Fruit fly (Drosophila melanogaster) whole organism, embryonic: ENCODE measurements around the gene sro.

Experiments used
- B-H1 ChIP-seq: fragments of 200-800 bp; sonication (Bioruptor generic); IDR thresholded peaks from 3 replicates; pipeline ENCODE4 v1.3.6; 2022; ENCODE audit warnings: missing biosample characterization, missing genetic modification characterization
- Bdp1 ChIP-seq: fragments of 200-800 bp; sonication (Bioruptor generic); optimal IDR thresholded peaks from 3 replicates; lab custom pipeline; 2016; ENCODE audit warnings: missing biosample characterization, missing genetic modification characterization
- CG10979 ChIP-seq: fragments of 200-800 bp; sonication (Bioruptor generic); optimal IDR thresholded peaks from 2 replicates; lab custom pipeline; 2018; ENCODE audit warnings: missing biosample characterization, mild to moderate bottlenecking, missing genetic modification characterization, moderate library complexity
- CG11247 ChIP-seq: fragments of 200-800 bp; sonication (Bioruptor generic); IDR thresholded peaks from 2 replicates; pipeline ENCODE4 v1.3.6; 2022; ENCODE audit warnings: missing biosample characterization, missing genetic modification characterization
- CG11398 ChIP-seq: fragments of 200-800 bp; sonication (Bioruptor generic); optimal IDR thresholded peaks from 2 replicates; lab custom pipeline; 2016; ENCODE audit warnings: missing biosample characterization, missing genetic modification characterization
- CG15011 ChIP-seq: fragments of 200-800 bp; sonication (Bioruptor generic); optimal IDR thresholded peaks from 3 replicates; lab custom pipeline; 2018; ENCODE audit warnings: missing biosample characterization, mild to moderate bottlenecking, missing genetic modification characterization
- CG15696 ChIP-seq: fragments of 200-800 bp; sonication (Bioruptor generic); optimal IDR thresholded peaks from 2 replicates; lab custom pipeline; 2019; ENCODE audit warnings: missing biosample characterization, mild to moderate bottlenecking, missing genetic modification characterization, moderate library complexity
- CG16813 ChIP-seq: fragments of 200-800 bp; sonication (Bioruptor generic); IDR thresholded peaks from 3 replicates; pipeline ENCODE4 v1.3.6; 2022; ENCODE audit warnings: missing biosample characterization, missing genetic modification characterization; ENCODE audit not compliant: partially characterized antibody
- CG17802 ChIP-seq: fragments of 200-800 bp; sonication (Bioruptor generic); optimal IDR thresholded peaks from 2 replicates; lab custom pipeline; 2018; ENCODE audit warnings: missing biosample characterization, mild to moderate bottlenecking, missing genetic modification characterization, moderate library complexity
- CG18262 ChIP-seq: fragments of 200-800 bp; optimal IDR thresholded peaks from 3 replicates; lab custom pipeline; 2019; ENCODE audit warnings: missing biosample characterization, mild to moderate bottlenecking, missing genetic modification characterization, moderate library complexity
- CG18764 ChIP-seq: fragments of 200-800 bp; sonication (Bioruptor generic); optimal IDR thresholded peaks from 3 replicates; lab custom pipeline; 2016; ENCODE audit warnings: missing biosample characterization, missing genetic modification characterization
- CG2712 ChIP-seq: fragments of 200-800 bp; optimal IDR thresholded peaks from 3 replicates; lab custom pipeline; 2019; ENCODE audit warnings: missing biosample characterization, mild to moderate bottlenecking, missing genetic modification characterization, moderate library complexity
- CG30431 ChIP-seq: fragments of 200-800 bp; sonication (Bioruptor generic); optimal IDR thresholded peaks from 2 replicates; lab custom pipeline; 2017; ENCODE audit warnings: missing biosample characterization, missing genetic modification characterization
- CG32767 ChIP-seq: fragments of 200-800 bp; sonication (Bioruptor generic); IDR thresholded peaks from 2 replicates; pipeline ENCODE4 v1.3.6; 2022; ENCODE audit warnings: missing biosample characterization, missing genetic modification characterization
- CG4820 ChIP-seq: fragments of 200-800 bp; sonication (Bioruptor generic); optimal IDR thresholded peaks from 3 replicates; lab custom pipeline; 2016; ENCODE audit warnings: missing biosample characterization, missing genetic modification characterization
- CG5180 ChIP-seq: fragments of 200-800 bp; sonication (Bioruptor generic); optimal IDR thresholded peaks from 3 replicates; lab custom pipeline; 2017; ENCODE audit warnings: missing biosample characterization, missing genetic modification characterization, mild to moderate bottlenecking, moderate library complexity, missing genetic modification reagents
- CG6689 ChIP-seq: fragments of 200-800 bp; sonication (Bioruptor generic); IDR thresholded peaks from 2 replicates; pipeline ENCODE4 v1.3.6; 2022; ENCODE audit warnings: missing biosample characterization, missing genetic modification characterization
- CG7556 ChIP-seq: fragments of 200-800 bp; sonication (Bioruptor generic); optimal IDR thresholded peaks from 2 replicates; lab custom pipeline; 2017; ENCODE audit warnings: missing biosample characterization, mild to moderate bottlenecking, missing genetic modification characterization
- CG8281 ChIP-seq: fragments of 200-800 bp; sonication (Bioruptor generic); optimal IDR thresholded peaks from 2 replicates; lab custom pipeline; 2018; ENCODE audit warnings: missing biosample characterization, mild to moderate bottlenecking, missing genetic modification characterization, moderate library complexity
- CG9609 ChIP-seq: fragments of 200-800 bp; sonication (Bioruptor generic); optimal IDR thresholded peaks from 3 replicates; lab custom pipeline; 2016; ENCODE audit warnings: missing biosample characterization, missing genetic modification characterization
- Dad ChIP-seq: fragments of 200-800 bp; sonication (Bioruptor generic); optimal IDR thresholded peaks from 3 replicates; lab custom pipeline; 2016; ENCODE audit warnings: missing biosample characterization, missing genetic modification characterization
- Deaf1 ChIP-seq: fragments of 200-800 bp; optimal IDR thresholded peaks from 3 replicates; lab custom pipeline; 2019; ENCODE audit warnings: missing biosample characterization, mild to moderate bottlenecking, missing genetic modification characterization, moderate library complexity
- Fer2 ChIP-seq: fragments of 200-800 bp; sonication (Bioruptor generic); optimal IDR thresholded peaks from 2 replicates; lab custom pipeline; 2018; ENCODE audit warnings: missing biosample characterization, mild to moderate bottlenecking, missing genetic modification characterization, moderate library complexity
- GATAe ChIP-seq: fragments of 200-800 bp; sonication (Bioruptor generic); conservative IDR thresholded peaks from 2 replicates; pipeline ENCODE4 v1.3.6; 2022; ENCODE audit warnings: missing biosample characterization, missing genetic modification characterization
- Nf-YB ChIP-seq: fragments of 200-800 bp; sonication (Bioruptor generic); optimal IDR thresholded peaks from 3 replicates; lab custom pipeline; 2019; ENCODE audit warnings: missing biosample characterization, mild to moderate bottlenecking, missing genetic modification characterization, moderate library complexity
- Rfx ChIP-seq: fragments of 200-800 bp; sonication (Bioruptor generic); IDR thresholded peaks from 2 replicates; pipeline ENCODE4 v1.3.6; 2022; ENCODE audit warnings: missing biosample characterization, missing genetic modification characterization
- Six4 ChIP-seq: fragments of 200-800 bp; sonication (Bioruptor generic); optimal IDR thresholded peaks from 2 replicates; lab custom pipeline; 2016; ENCODE audit warnings: missing biosample characterization, missing genetic modification characterization
- Sox100B ChIP-seq: fragments of 200-800 bp; sonication (Bioruptor generic); optimal IDR thresholded peaks from 3 replicates; lab custom pipeline; 2018; ENCODE audit warnings: missing biosample characterization, mild to moderate bottlenecking, missing genetic modification characterization
- Spps ChIP-seq: fragments of 200-800 bp; sonication (Bioruptor generic); optimal IDR thresholded peaks from 2 replicates; lab custom pipeline; 2018; ENCODE audit warnings: missing biosample characterization, mild to moderate bottlenecking, missing genetic modification characterization
- YL-1 ChIP-seq: fragments of 200-800 bp; sonication (Bioruptor generic); optimal IDR thresholded peaks from 3 replicates; lab custom pipeline; 2017; ENCODE audit warnings: missing biosample characterization, mild to moderate bottlenecking, missing genetic modification characterization
- abd-A ChIP-seq: fragments of 200-800 bp; sonication (Bioruptor generic); optimal IDR thresholded peaks from 3 replicates; lab custom pipeline; 2019; ENCODE audit warnings: missing biosample characterization, mild to moderate bottlenecking, missing genetic modification characterization, moderate library complexity
- az2 ChIP-seq: fragments of 200-800 bp; sonication (Bioruptor generic); optimal IDR thresholded peaks from 3 replicates; lab custom pipeline; 2016; ENCODE audit warnings: missing biosample characterization, missing genetic modification characterization
- bbx ChIP-seq: fragments of 200-800 bp; sonication (Bioruptor generic); IDR thresholded peaks from 2 replicates; pipeline ENCODE4 v1.3.6; 2022; ENCODE audit warnings: missing biosample characterization, missing genetic modification characterization; ENCODE audit not compliant: partially characterized antibody
- cg ChIP-seq: fragments of 200-800 bp; sonication (Bioruptor generic); optimal IDR thresholded peaks from 3 replicates; lab custom pipeline; 2019; ENCODE audit warnings: missing biosample characterization, mild to moderate bottlenecking, missing genetic modification characterization, moderate library complexity
- en ChIP-seq: fragments of 200-800 bp; sonication (Bioruptor generic); optimal IDR thresholded peaks from 2 replicates; lab custom pipeline; 2016; ENCODE audit warnings: missing biosample characterization, missing genetic modification characterization
- eve ChIP-seq, 2 experiments: fragments of >200 bp; optimal IDR thresholded peaks; 2 replicates each; lab custom pipeline; 2017; ENCODE audit warnings: missing biosample characterization in 2 of 2, missing genetic modification characterization in 2 of 2
- fd64A ChIP-seq: fragments of 200-800 bp; sonication (Bioruptor generic); optimal IDR thresholded peaks from 3 replicates; lab custom pipeline; 2018; ENCODE audit warnings: missing biosample characterization, mild to moderate bottlenecking, missing genetic modification characterization
- gro ChIP-seq: fragments of 200-800 bp; sonication (Bioruptor generic); optimal IDR thresholded peaks from 2 replicates; lab custom pipeline; 2016; ENCODE audit warnings: missing biosample characterization, missing genetic modification characterization
- gsb ChIP-seq: fragments of 200-800 bp; sonication (Bioruptor generic); IDR thresholded peaks from 2 replicates; pipeline ENCODE4 v1.3.6; 2022; ENCODE audit warnings: missing biosample characterization, missing genetic modification characterization
- ham ChIP-seq: fragments of 200-800 bp; sonication (Bioruptor generic); IDR thresholded peaks from 2 replicates; pipeline ENCODE4 v1.3.6; 2022; ENCODE audit warnings: missing biosample characterization, missing genetic modification characterization
- hth ChIP-seq: fragments of >200 bp; optimal IDR thresholded peaks from 2 replicates; lab custom pipeline; 2017; ENCODE audit warnings: inconsistent platforms
- lov ChIP-seq, 2 experiments: fragments of 200-800 bp in 1 of 2; fragments of >200 bp in 1 of 2; sonication (Bioruptor generic) in 1 of 2; IDR thresholded peaks in 1 of 2; optimal IDR thresholded peaks in 1 of 2; 2 replicates in 1 of 2; 3 replicates in 1 of 2; pipeline versions ENCODE4 v1.3.6 to Lab custom; 2017 to 2022; ENCODE audit warnings: missing biosample characterization in 1 of 2, missing genetic modification characterization in 1 of 2
- nerfin-1 ChIP-seq: fragments of 200-800 bp; sonication (Bioruptor generic); optimal IDR thresholded peaks from 3 replicates; lab custom pipeline; 2019; ENCODE audit warnings: missing biosample characterization, mild to moderate bottlenecking, missing genetic modification characterization, moderate library complexity
- odd ChIP-seq: fragments of 200-800 bp; sonication (Bioruptor generic); optimal IDR thresholded peaks from 2 replicates; lab custom pipeline; 2017; ENCODE audit warnings: missing biosample characterization, mild to moderate bottlenecking, missing genetic modification characterization
- otp ChIP-seq: fragments of 200-800 bp; sonication (Bioruptor generic); IDR thresholded peaks from 3 replicates; pipeline ENCODE4, ENCODE4 v1.3.6; 2022; ENCODE audit warnings: missing biosample characterization, missing genetic modification characterization
- pros ChIP-seq: fragments of 200-800 bp; sonication (Bioruptor generic); optimal IDR thresholded peaks from 3 replicates; lab custom pipeline; 2019; ENCODE audit warnings: missing biosample characterization, mild to moderate bottlenecking, missing genetic modification characterization, moderate library complexity
- schlank ChIP-seq: fragments of 200-800 bp; sonication (Bioruptor generic); optimal IDR thresholded peaks from 2 replicates; lab custom pipeline; 2018; ENCODE audit warnings: missing biosample characterization, mild to moderate bottlenecking, missing genetic modification characterization
- sr ChIP-seq: fragments of 200-800 bp; sonication (Bioruptor generic); IDR thresholded peaks from 3 replicates; pipeline ENCODE4 v1.3.6; 2022; ENCODE audit warnings: missing biosample characterization, missing genetic modification characterization
- stc ChIP-seq: fragments of 200-800 bp; sonication (Bioruptor generic); IDR thresholded peaks from 2 replicates; pipeline ENCODE4 v1.3.6; 2022; ENCODE audit warnings: missing biosample characterization, missing genetic modification characterization
- wor ChIP-seq: fragments of 200-800 bp; sonication (Bioruptor generic); IDR thresholded peaks from 2 replicates; pipeline ENCODE4 v1.3.6; 2022; ENCODE audit warnings: missing biosample characterization, missing genetic modification characterization
- zen2 ChIP-seq: fragments of 200-800 bp; sonication (Bioruptor generic); IDR thresholded peaks from 3 replicates; pipeline ENCODE4 v1.3.6; 2022; ENCODE audit warnings: missing biosample characterization, missing genetic modification characterization; ENCODE audit not compliant: partially characterized antibody

The sro gene

DNA sequence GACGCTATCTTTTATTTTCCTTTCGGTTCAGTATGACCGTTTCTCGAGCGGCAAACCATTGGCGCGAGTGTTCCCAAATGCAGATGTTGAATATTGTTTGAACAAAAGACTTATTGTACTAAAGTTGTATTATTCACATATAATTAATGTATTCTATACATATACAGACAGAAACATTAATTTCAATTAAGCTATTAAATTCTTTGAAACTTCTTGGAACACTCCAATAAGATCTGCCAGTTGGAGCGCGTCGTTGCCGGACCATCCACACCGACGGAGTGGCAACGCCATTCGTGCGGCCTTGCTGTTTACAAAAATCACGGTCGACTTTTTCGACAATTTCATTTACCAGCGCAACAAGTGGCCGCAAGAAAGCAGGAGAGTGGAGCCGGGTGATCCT is 49.3 kb upstream of the sro start, which contains the start of the genes Wdr24 and IntS11 (continued):
- TF ChIP-seq en (GFP tag; lab: Kevin White, UChicago) = no peak
- peak; percentile 71 for TF ChIP-seq CG7556
- no peak for TF ChIP-seq Spps
- TF ChIP-seq CG5180 (GFP tag; lab: Kevin White, UChicago) = no peak
- TF ChIP-seq zen2 (GFP tag; lab: Robert Waterston, UW) = no peak
- peak; percentile 79 for TF ChIP-seq YL-1
- TF ChIP-seq wor (GFP tag; lab: Robert Waterston, UW) = peak; percentile 69
- peak; percentile 10 for TF ChIP-seq CG17802
- peak; percentile 57 for TF ChIP-seq gro (GFP tag; lab: Kevin White, UChicago)
- peak; percentile 31; the same call in 1 of the 3 replicates for TF ChIP-seq sr (GFP tag; lab: Robert Waterston, UW)
- TF ChIP-seq Rfx (GFP tag; lab: Robert Waterston, UW) = peak; percentile 97
- peak; percentile 69 for TF ChIP-seq CG9609
- TF ChIP-seq hth (lab: Kevin White, UChicago) = no peak
- TF ChIP-seq CG15696 (tag; lab: Kevin White, UChicago) = peak; percentile 60
- TF ChIP-seq az2 (GFP tag; lab: Kevin White, UChicago) = peak; percentile 58
- peak; percentile 49 for TF ChIP-seq Dad (GFP tag; lab: Kevin White, UChicago)
- TF ChIP-seq lov (optimal IDR thresholded peaks at IDR 0.05; lab: Kevin White, UChicago) = no peak
- no peak for TF ChIP-seq lov (GFP tag; IDR thresholded peaks at IDR 0.05; lab: Robert Waterston, UW)
- TF ChIP-seq CG10979 = peak; percentile 54
- TF ChIP-seq fd64A (GFP tag; lab: Kevin White, UChicago) = no peak
- TF ChIP-seq CG8281 = no peak
- TF ChIP-seq Sox100B (GFP tag; lab: Kevin White, UChicago) = no peak
- TF ChIP-seq CG11247 (GFP tag; lab: Robert Waterston, UW) = peak; percentile 92
- TF ChIP-seq CG16813 (GFP tag; lab: Robert Waterston, UW) = 0 out of 3 replicates have a peak, but pooled peaks have one; percentile 26
- TF ChIP-seq Six4 (GFP tag; lab: Kevin White, UChicago) = no peak
- TF ChIP-seq gsb (GFP tag; lab: Robert Waterston, UW) = peak; percentile 86
- TF ChIP-seq Deaf1 (tag; lab: Kevin White, UChicago) = peak; percentile 61
- peak; percentile 88 for TF ChIP-seq CG6689 (GFP tag; lab: Robert Waterston, UW)
- TF ChIP-seq CG18764 (GFP tag; lab: Kevin White, UChicago) = peak; percentile 53
- TF ChIP-seq Nf-YB (GFP tag; lab: Kevin White, UChicago) = peak; percentile 44
- peak; percentile 75 for TF ChIP-seq CG32767 (GFP tag; lab: Robert Waterston, UW)
- TF ChIP-seq schlank (tag; lab: Kevin White, UChicago) = peak; percentile 63
- peak; percentile 65; the same call in 1 of the 3 replicates for TF ChIP-seq otp
- no peak for TF ChIP-seq CG11398
- peak; percentile 94 for TF ChIP-seq GATAe (GFP tag; lab: Robert Waterston, UW)
- peak; percentile 49 for TF ChIP-seq CG30431
- TF ChIP-seq Bdp1 = peak; percentile 44
- no peak for TF ChIP-seq CG15011
- TF ChIP-seq CG18262 (tag; lab: Kevin White, UChicago) = peak; percentile 67
- peak; percentile 41 for TF ChIP-seq nerfin-1 (tag; lab: Kevin White, UChicago)
- TF ChIP-seq, all 482 proteins: peak for 344

DNA sequence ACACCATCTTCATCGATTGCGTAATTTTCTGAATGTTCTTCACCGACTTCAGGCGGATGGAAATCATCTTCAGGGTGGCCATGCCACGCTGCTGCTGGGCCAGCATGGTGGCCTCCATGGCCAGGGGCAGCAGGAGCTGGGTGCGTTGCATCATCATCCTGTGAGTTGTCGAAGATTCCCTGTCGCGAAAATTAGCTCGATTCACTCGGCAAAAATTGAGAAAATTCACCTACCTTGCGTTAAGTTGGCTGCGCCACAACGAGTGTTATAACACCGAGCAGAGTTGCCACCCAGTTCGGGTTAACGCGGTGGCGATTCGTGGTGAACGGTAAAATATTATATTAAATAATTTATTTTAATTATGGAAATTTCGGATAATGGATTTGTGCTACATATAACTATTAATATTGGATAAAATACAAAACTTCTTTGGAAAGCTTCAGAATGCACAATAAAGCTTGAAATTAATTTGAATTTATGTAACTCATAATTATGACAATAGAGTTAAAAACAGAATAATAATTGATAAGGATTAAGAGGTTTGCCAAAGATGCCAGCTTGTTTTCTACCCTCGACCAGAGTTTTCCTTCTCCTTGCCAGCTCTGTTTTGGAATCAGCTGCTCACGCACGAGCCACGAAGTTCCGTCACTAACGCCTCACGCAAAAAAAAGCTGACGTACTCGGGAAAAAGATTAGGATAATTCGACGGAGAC is 45.6 kb upstream of the sro start, which contains the start of the genes ATPsyngamma and yata:
Gene ATPsyngamma (minus strand): TSS at position 573 of the 713 bp plus-strand sequence.
Gene yata (plus strand): TSS at position 629 of the 713 bp plus-strand sequence.
- TF ChIP-seq bbx (GFP tag; lab: Robert Waterston, UW) (peak; percentile 81), odd (GFP tag; lab: Kevin White, UChicago) (no peak), pros (no peak), Fer2 (tag; lab: Kevin White, UChicago) (no peak), stc (GFP tag; lab: Robert Waterston, UW) (no peak), wor (GFP tag; lab: Robert Waterston, UW) (no peak), eve (GFP tag; optimal IDR thresholded peaks at IDR 0.05; lab: Kevin White, UChicago) (no peak), ham (GFP tag; lab: Robert Waterston, UW) (no peak), CG4820 (GFP tag; lab: Kevin White, UChicago) (no peak), cg (no peak), CG2712 (tag; lab: Kevin White, UChicago) (peak; percentile 53), abd-A (tag; lab: Kevin White, UChicago) (no peak), gsb (GFP tag; lab: Robert Waterston, UW) (no peak), B-H1 (GFP tag; lab: Robert Waterston, UW) (no peak)
